Fruit fly (Drosophila melanogaster) whole organism, embryonic: ENCODE results near the gene drm.

Experiments used
- B-H1 ChIP-seq: fragments of 200-800 bp; sonication (Bioruptor generic); IDR thresholded peaks from 3 replicates; pipeline ENCODE4 v1.3.6; 2022; ENCODE audit warnings: missing biosample characterization, missing genetic modification characterization
- Blimp-1 ChIP-seq: fragments of 200-800 bp; sonication (Bioruptor generic); optimal IDR thresholded peaks from 3 replicates; lab custom pipeline; 2018; ENCODE audit warnings: missing biosample characterization, missing genetic modification characterization, mild to moderate bottlenecking, moderate library complexity, missing genetic modification reagents
- CG10321 ChIP-seq: fragments of 200-800 bp; sonication (Bioruptor generic); IDR thresholded peaks from 2 replicates; pipeline ENCODE4 v1.3.6; 2022; ENCODE audit warnings: missing biosample characterization, missing genetic modification characterization
- CG11085 ChIP-seq: fragments of 200-800 bp; sonication (Bioruptor generic); IDR thresholded peaks from 2 replicates; pipeline ENCODE4 v1.3.6; 2022; ENCODE audit warnings: missing biosample characterization, missing genetic modification characterization
- CG11560 ChIP-seq: fragments of 200-800 bp; sonication (Bioruptor generic); IDR thresholded peaks from 3 replicates; pipeline ENCODE4 v1.3.6; 2022; ENCODE audit warnings: missing biosample characterization, missing genetic modification characterization
- CG11723 ChIP-seq: fragments of 200-800 bp; sonication (Bioruptor generic); optimal IDR thresholded peaks from 2 replicates; lab custom pipeline; 2017; ENCODE audit warnings: missing biosample characterization, mild to moderate bottlenecking, missing genetic modification characterization
- CG12299 ChIP-seq: fragments of 200-800 bp; sonication (Bioruptor generic); optimal IDR thresholded peaks from 2 replicates; lab custom pipeline; 2018; ENCODE audit warnings: missing biosample characterization, mild to moderate bottlenecking, missing genetic modification characterization
- CG12942 ChIP-seq: fragments of 200-800 bp; sonication (Bioruptor generic); optimal IDR thresholded peaks from 3 replicates; lab custom pipeline; 2016; ENCODE audit warnings: missing biosample characterization, missing genetic modification characterization
- CG14014 ChIP-seq: fragments of 200-800 bp; sonication (Bioruptor generic); IDR thresholded peaks from 2 replicates; pipeline ENCODE4 v1.3.6; 2022; ENCODE audit warnings: missing biosample characterization, missing genetic modification characterization
- CG17568 ChIP-seq: fragments of 200-800 bp; sonication (Bioruptor generic); optimal IDR thresholded peaks from 2 replicates; lab custom pipeline; 2018; ENCODE audit warnings: missing biosample characterization, mild to moderate bottlenecking, missing genetic modification characterization, moderate library complexity
- CG2129 ChIP-seq: fragments of 200-800 bp; sonication (Bioruptor generic); IDR thresholded peaks from 2 replicates; pipeline ENCODE4 v1.3.6; 2022; ENCODE audit warnings: missing biosample characterization, missing genetic modification characterization; ENCODE audit not compliant: partially characterized antibody
- CG2712 ChIP-seq: fragments of 200-800 bp; optimal IDR thresholded peaks from 3 replicates; lab custom pipeline; 2019; ENCODE audit warnings: missing biosample characterization, mild to moderate bottlenecking, missing genetic modification characterization, moderate library complexity
- CG34422 ChIP-seq: fragments of 200-800 bp; sonication (Bioruptor generic); IDR thresholded peaks from 3 replicates; pipeline ENCODE4 v1.3.6; 2022; ENCODE audit warnings: missing biosample characterization, missing genetic modification characterization
- CG3726 ChIP-seq: fragments of 200-800 bp; sonication (Bioruptor generic); IDR thresholded peaks from 3 replicates; pipeline ENCODE4, ENCODE4 v1.3.6; 2022; ENCODE audit warnings: missing biosample characterization, missing genetic modification characterization
- CG4282 ChIP-seq: fragments of 200-800 bp; sonication (Bioruptor generic); optimal IDR thresholded peaks from 2 replicates; lab custom pipeline; 2016; ENCODE audit warnings: missing biosample characterization, missing genetic modification characterization
- CG4707 ChIP-seq: fragments of 200-800 bp; sonication (Bioruptor generic); optimal IDR thresholded peaks from 2 replicates; lab custom pipeline; 2018; ENCODE audit warnings: missing biosample characterization, mild to moderate bottlenecking, missing genetic modification characterization, moderate library complexity
- CG6272 ChIP-seq: fragments of 200-800 bp; sonication (Bioruptor generic); IDR thresholded peaks from 2 replicates; pipeline ENCODE4 v1.3.6; 2022; ENCODE audit warnings: missing biosample characterization, missing genetic modification characterization
- CG6689 ChIP-seq: fragments of 200-800 bp; sonication (Bioruptor generic); IDR thresholded peaks from 2 replicates; pipeline ENCODE4 v1.3.6; 2022; ENCODE audit warnings: missing biosample characterization, missing genetic modification characterization
- CG8478 ChIP-seq: fragments of >200 bp; optimal IDR thresholded peaks from 2 replicates; lab custom pipeline; 2018
- CG9215 ChIP-seq: fragments of 200-800 bp; sonication (Bioruptor generic); IDR thresholded peaks from 2 replicates; pipeline ENCODE4 v1.3.6; 2022; ENCODE audit warnings: missing biosample characterization, missing genetic modification characterization
- D ChIP-seq, 2 experiments: fragments of 200-800 bp in 1 of 2; fragments of >200 bp in 1 of 2; sonication (Bioruptor generic) in 1 of 2; optimal IDR thresholded peaks; 2 replicates in 1 of 2; 3 replicates in 1 of 2; lab custom pipeline; 2017; ENCODE audit warnings: mild to moderate bottlenecking in 1 of 2, missing biosample characterization in 1 of 2, missing genetic modification characterization in 1 of 2, missing genetic modification reagents in 1 of 2
- Elba2 ChIP-seq: fragments of 200-800 bp; sonication (Bioruptor generic); optimal IDR thresholded peaks from 3 replicates; lab custom pipeline; 2016; ENCODE audit warnings: missing biosample characterization, missing genetic modification characterization
- HLH54F ChIP-seq: fragments of 200-800 bp; sonication (Bioruptor generic); optimal IDR thresholded peaks from 3 replicates; lab custom pipeline; 2016; ENCODE audit warnings: missing biosample characterization, missing genetic modification characterization
- HmgZ ChIP-seq: fragments of 200-800 bp; sonication (Bioruptor generic); optimal IDR thresholded peaks from 2 replicates; lab custom pipeline; 2018; ENCODE audit warnings: missing biosample characterization, mild to moderate bottlenecking, missing genetic modification characterization
- Kr ChIP-seq: fragments of 200-800 bp; sonication (Bioruptor generic); optimal IDR thresholded peaks from 2 replicates; lab custom pipeline; 2017; ENCODE audit warnings: missing biosample characterization, mild to moderate bottlenecking, missing genetic modification characterization
- Max ChIP-seq: fragments of 200-800 bp; sonication (Bioruptor generic); optimal IDR thresholded peaks from 2 replicates; lab custom pipeline; 2016; ENCODE audit warnings: missing biosample characterization, mild to moderate bottlenecking, missing genetic modification characterization
- Mes4 ChIP-seq: fragments of 200-800 bp; sonication (Bioruptor generic); optimal IDR thresholded peaks from 2 replicates; lab custom pipeline; 2016; ENCODE audit warnings: missing biosample characterization, missing genetic modification characterization
- Rfx ChIP-seq: fragments of 200-800 bp; sonication (Bioruptor generic); IDR thresholded peaks from 2 replicates; pipeline ENCODE4 v1.3.6; 2022; ENCODE audit warnings: missing biosample characterization, missing genetic modification characterization
- ase ChIP-seq: fragments of 200-800 bp; sonication (Bioruptor generic); IDR thresholded peaks from 3 replicates; pipeline ENCODE4 v1.3.6; 2022; ENCODE audit warnings: missing biosample characterization, missing genetic modification characterization
- bbx ChIP-seq: fragments of 200-800 bp; sonication (Bioruptor generic); IDR thresholded peaks from 2 replicates; pipeline ENCODE4 v1.3.6; 2022; ENCODE audit warnings: missing biosample characterization, missing genetic modification characterization; ENCODE audit not compliant: partially characterized antibody
- chn ChIP-seq: fragments of 200-800 bp; sonication (Bioruptor generic); optimal IDR thresholded peaks from 2 replicates; lab custom pipeline; 2016; ENCODE audit warnings: missing biosample characterization, missing genetic modification characterization
- croc ChIP-seq: fragments of 200-800 bp; sonication (Bioruptor generic); conservative IDR thresholded peaks from 3 replicates; pipeline ENCODE4 v1.3.6; 2022; ENCODE audit warnings: missing biosample characterization, missing genetic modification characterization
- dan ChIP-seq: fragments of 200-800 bp; sonication (Bioruptor generic); IDR thresholded peaks from 2 replicates; pipeline ENCODE4 v1.3.6; 2022; ENCODE audit warnings: missing biosample characterization, missing genetic modification characterization
- dati ChIP-seq: fragments of 200-800 bp; sonication (Bioruptor generic); IDR thresholded peaks from 2 replicates; pipeline ENCODE4 v1.3.6; 2022; ENCODE audit warnings: missing biosample characterization, missing genetic modification characterization
- eyg ChIP-seq: fragments of 200-800 bp; sonication (Bioruptor generic); optimal IDR thresholded peaks from 3 replicates; lab custom pipeline; 2016; ENCODE audit warnings: missing biosample characterization, missing genetic modification characterization
- gsb-n ChIP-seq: fragments of 200-800 bp; sonication (Bioruptor generic); optimal IDR thresholded peaks from 3 replicates; lab custom pipeline; 2018; ENCODE audit warnings: missing biosample characterization, mild to moderate bottlenecking, missing genetic modification characterization
- ham ChIP-seq: fragments of 200-800 bp; sonication (Bioruptor generic); IDR thresholded peaks from 2 replicates; pipeline ENCODE4 v1.3.6; 2022; ENCODE audit warnings: missing biosample characterization, missing genetic modification characterization
- jigr1 ChIP-seq: fragments of 200-800 bp; sonication (Bioruptor generic); IDR thresholded peaks from 3 replicates; pipeline ENCODE4 v1.3.6; 2022; ENCODE audit warnings: missing biosample characterization, missing genetic modification characterization
- lola ChIP-seq, 3 experiments: fragments of >200 bp in 2 of 3; fragments of 200-800 bp in 1 of 3; sonication (Bioruptor generic) in 1 of 3; optimal IDR thresholded peaks; 2 replicates each; lab custom pipeline; 2017 to 2019; ENCODE audit warnings: missing biosample characterization in 3 of 3, missing genetic modification characterization in 3 of 3, mild to moderate bottlenecking in 1 of 3, moderate library complexity in 1 of 3
- sqz ChIP-seq: fragments of 200-800 bp; sonication (Bioruptor generic); optimal IDR thresholded peaks from 3 replicates; lab custom pipeline; 2018; ENCODE audit warnings: missing biosample characterization, mild to moderate bottlenecking, missing genetic modification characterization
- ssp ChIP-seq: fragments of 200-800 bp; sonication (Bioruptor generic); IDR thresholded peaks from 2 replicates; pipeline ENCODE4 v1.3.6; 2022; ENCODE audit warnings: missing biosample characterization, missing genetic modification characterization
- stc ChIP-seq: fragments of 200-800 bp; sonication (Bioruptor generic); IDR thresholded peaks from 2 replicates; pipeline ENCODE4 v1.3.6; 2022; ENCODE audit warnings: missing biosample characterization, missing genetic modification characterization
- tup ChIP-seq: fragments of 200-800 bp; sonication (Bioruptor generic); optimal IDR thresholded peaks from 2 replicates; lab custom pipeline; 2016; ENCODE audit warnings: missing biosample characterization, mild to moderate bottlenecking, missing genetic modification characterization, moderate library complexity
- twi ChIP-seq: fragments of 200-800 bp; optimal IDR thresholded peaks from 2 replicates; lab custom pipeline; 2019; ENCODE audit warnings: missing biosample characterization, mild to moderate bottlenecking, missing genetic modification characterization, moderate library complexity
- vvl ChIP-seq: fragments of 200-800 bp; sonication (Bioruptor generic); IDR thresholded peaks from 2 replicates; pipeline ENCODE4 v1.3.6; 2022; ENCODE audit warnings: missing biosample characterization, missing genetic modification characterization
- wek ChIP-seq: fragments of 200-800 bp; sonication (Bioruptor generic); optimal IDR thresholded peaks from 3 replicates; lab custom pipeline; 2018; ENCODE audit warnings: missing biosample characterization, mild to moderate bottlenecking, missing genetic modification characterization, moderate library complexity
- z ChIP-seq: fragments of 200-800 bp; sonication (Bioruptor generic); IDR thresholded peaks from 3 replicates; pipeline ENCODE4 v1.3.6; 2022; ENCODE audit warnings: missing biosample characterization, missing genetic modification characterization
- zen2 ChIP-seq: fragments of 200-800 bp; sonication (Bioruptor generic); IDR thresholded peaks from 3 replicates; pipeline ENCODE4 v1.3.6; 2022; ENCODE audit warnings: missing biosample characterization, missing genetic modification characterization; ENCODE audit not compliant: partially characterized antibody

The drm gene

dm6 chr2L:3573172-3573755 lies 34.2 kb downstream of the drm start (continued):
- TF ChIP-seq bbx (GFP tag; lab: Robert Waterston, UW) (no peak), gsb-n (tag; lab: Kevin White, UChicago) (peak; percentile 44), CG2712 (tag; lab: Kevin White, UChicago) (peak; percentile 79), tup (GFP tag; lab: Kevin White, UChicago) (no peak), CG6272 (GFP tag; lab: Robert Waterston, UW) (peak; percentile 28; the same call in 1 of the 2 replicates), CG17568 (GFP tag; lab: Kevin White, UChicago) (no peak), twi (tag; lab: Kevin White, UChicago) (peak; percentile 13), CG11723 (GFP tag; lab: Kevin White, UChicago) (peak; percentile 38), Rfx (GFP tag; lab: Robert Waterston, UW) (peak; percentile 58; the same call in 1 of the 2 replicates), lola (GFP tag; optimal IDR thresholded peaks at IDR 0.05; lab: Kevin White, UChicago) (peak in 1 of 3 experiments; percentile 74), dan (no peak)

DNA sequence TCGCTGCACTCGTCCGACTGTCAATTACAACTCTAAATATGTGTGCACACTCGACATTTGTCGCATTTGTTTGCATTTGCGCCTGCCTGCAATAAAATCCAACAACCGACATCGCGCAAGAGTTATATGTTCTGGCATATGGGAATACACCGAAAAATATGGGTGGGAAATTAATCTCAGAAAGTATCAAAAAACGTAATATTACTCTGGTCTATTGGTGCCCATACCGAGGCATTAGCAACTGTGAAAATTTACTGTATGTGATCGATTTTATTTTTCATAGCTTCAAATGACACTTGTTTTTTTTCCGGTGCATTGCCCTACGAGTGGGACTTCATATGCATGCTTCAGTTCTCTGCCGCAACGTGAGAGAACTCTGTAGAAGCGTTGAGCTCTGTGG lies 34.9 kb downstream of the drm start:
- TF ChIP-seq jigr1 (no peak), HmgZ (peak; percentile 31), Kr (peak; percentile 36), CG8478 (lab: Kevin White, UChicago) (no peak), CG11085 (GFP tag; lab: Robert Waterston, UW) (0 out of 2 replicates have a peak, but pooled peaks have one; percentile 34), Max (peak; percentile 59), CG3726 (0 out of 3 replicates have a peak, but pooled peaks have one; percentile 19), CG11560 (peak; percentile 26; the same call in 1 of the 3 replicates), wek (GFP tag; lab: Kevin White, UChicago) (peak; percentile 54), CG12299 (tag; lab: Kevin White, UChicago) (peak; percentile 49), sqz (GFP tag; lab: Kevin White, UChicago) (peak; percentile 35), chn (peak; percentile 83), ssp (GFP tag; lab: Robert Waterston, UW) (peak; percentile 55), croc (GFP tag; lab: Robert Waterston, UW) (peak; percentile 89), CG6689 (GFP tag; lab: Robert Waterston, UW) (peak; percentile 85), D (optimal IDR thresholded peaks at IDR 0.05; lab: Kevin White, UChicago) (no peak), D (GFP tag; optimal IDR thresholded peaks at IDR 0.05; lab: Kevin White, UChicago) (peak; percentile 83), Blimp-1 (peak; percentile 83), CG4282 (GFP tag; lab: Kevin White, UChicago) (no peak), zen2 (no peak), ham (GFP tag; lab: Robert Waterston, UW) (no peak), CG4707 (GFP tag; lab: Kevin White, UChicago) (peak; percentile 63), CG2129 (GFP tag; lab: Robert Waterston, UW) (no peak), B-H1 (peak; percentile 78), Mes4 (GFP tag; lab: Kevin White, UChicago) (peak; percentile 76), CG12942 (GFP tag; lab: Kevin White, UChicago) (peak; percentile 67), CG10321 (GFP tag; lab: Robert Waterston, UW) (no peak), eyg (peak; percentile 22), vvl (GFP tag; lab: Robert Waterston, UW) (peak; percentile 91), HLH54F (no peak), ase (GFP tag; lab: Robert Waterston, UW) (peak; percentile 76), z (GFP tag; lab: Robert Waterston, UW) (0 out of 3 replicates have a peak, but pooled peaks have one; percentile 13), CG14014 (GFP tag; lab: Robert Waterston, UW) (peak; percentile 67), stc (GFP tag; lab: Robert Waterston, UW) (peak; percentile 74), dati (peak; percentile 66; the same call in 1 of the 2 replicates), CG9215 (GFP tag; lab: Robert Waterston, UW) (peak; percentile 52; the same call in 1 of the 2 replicates), Elba2 (GFP tag; lab: Kevin White, UChicago) (peak; percentile 26), CG34422 (GFP tag; lab: Robert Waterston, UW) (peak; percentile 81; the same call in 2 of the 3 replicates)
